Worm (Caenorhabditis elegans): ENCODE results near the gene ckb-4.

ce11 chrV:2109295-2109694 lies at the start of gene ckb-4:
- TF ChIP-seq unc-62 (GFP tag; optimal IDR thresholded peaks at IDR 0.05) = no peak
- no peak for TF ChIP-seq egl-27 (tag; optimal IDR thresholded peaks at IDR 0.05)
- no peak for TF ChIP-seq nhr-11 (tag; optimal IDR thresholded peaks at IDR 0.05)
- no peak for TF ChIP-seq ztf-4 (tag; optimal IDR thresholded peaks at IDR 0.05)
- no peak for TF ChIP-seq lin-13 (GFP tag; optimal IDR thresholded peaks at IDR 0.05)
- TF ChIP-seq unc-55 (GFP tag; optimal IDR thresholded peaks at IDR 0.05) = peak; percentile 31
- TF ChIP-seq Y55F3AM.14 (GFP tag; optimal IDR thresholded peaks at IDR 0.05) = no peak
- TF ChIP-seq lin-39 (tag; optimal IDR thresholded peaks at IDR 0.05) = no peak
- TF ChIP-seq mdl-1 (tag; optimal IDR thresholded peaks at IDR 0.05) = no peak
- no peak for TF ChIP-seq ztf-11 (tag; optimal IDR thresholded peaks at IDR 0.05)
- no peak for TF ChIP-seq zag-1 (tag; optimal IDR thresholded peaks at IDR 0.05)
